Fruit fly (Drosophila melanogaster) whole organism, wandering third instar larva: ENCODE measurements around the gene CG34253.
A peak's percentile ranks its signal among the peaks of the same experiment; 100 is the strongest.

Source experiments
- Abd-B ChIP-seq: fragments of >200 bp; optimal IDR thresholded peaks from 2 replicates; lab custom pipeline; 2017; ENCODE audit warnings: missing biosample characterization, missing genetic modification characterization
- CG32264 ChIP-seq: fragments of 200-800 bp; sonication (Bioruptor generic); optimal IDR thresholded peaks from 2 replicates; lab custom pipeline; 2016; ENCODE audit warnings: missing biosample characterization, missing genetic modification characterization
- CG9705 ChIP-seq: fragments of 200-800 bp; sonication (Bioruptor generic); optimal IDR thresholded peaks from 2 replicates; lab custom pipeline; 2018; ENCODE audit warnings: missing biosample characterization, mild to moderate bottlenecking, missing genetic modification characterization
- CrebA ChIP-seq: fragments of 200-800 bp; sonication (Bioruptor generic); optimal IDR thresholded peaks from 2 replicates; lab custom pipeline; 2016; ENCODE audit warnings: missing biosample characterization, mild to moderate bottlenecking, missing genetic modification characterization, borderline replicate concordance
- Dif ChIP-seq: fragments of 200-275, 200-300 bp; sonication (Bioruptor generic); optimal IDR thresholded peaks from 2 replicates; lab custom pipeline; 2018; ENCODE audit warnings: missing biosample characterization, missing genetic modification characterization; ENCODE audit not compliant: partially characterized antibody
- GATAd ChIP-seq: sonication (Bioruptor generic); optimal IDR thresholded peaks from 2 replicates; lab custom pipeline; 2016; ENCODE audit warnings: missing biosample characterization, missing genetic modification characterization
- HLH106 ChIP-seq: fragments of 200-800 bp; optimal IDR thresholded peaks from 3 replicates; lab custom pipeline; 2019; ENCODE audit warnings: missing biosample characterization, mild to moderate bottlenecking, missing genetic modification characterization, moderate library complexity
- Hnf4 ChIP-seq: fragments of 200-800 bp; sonication (Bioruptor generic); optimal IDR thresholded peaks from 2 replicates; lab custom pipeline; 2016; ENCODE audit warnings: missing biosample characterization, mild to moderate bottlenecking, missing genetic modification characterization
- Hr78 ChIP-seq: fragments of >200 bp; optimal IDR thresholded peaks from 2 replicates; lab custom pipeline; 2017; ENCODE audit warnings: missing biosample characterization, missing genetic modification characterization
- Jra ChIP-seq: sonication (Bioruptor generic); optimal IDR thresholded peaks from 2 replicates; lab custom pipeline; 2016; ENCODE audit warnings: missing biosample characterization, missing genetic modification characterization
- Mio ChIP-seq: sonication (Bioruptor generic); optimal IDR thresholded peaks from 2 replicates; lab custom pipeline; 2016; ENCODE audit warnings: missing biosample characterization, missing genetic modification characterization
- Myc ChIP-seq: fragments of >200 bp; optimal IDR thresholded peaks from 2 replicates; lab custom pipeline; 2017
- N ChIP-seq: fragments of >200 bp; optimal IDR thresholded peaks from 2 replicates; lab custom pipeline; 2018; ENCODE audit warnings: missing biosample characterization, missing external identifiers, missing genetic modification characterization
- OdsH ChIP-seq: fragments of 200-800 bp; sonication (Bioruptor generic); optimal IDR thresholded peaks from 2 replicates; lab custom pipeline; 2016; ENCODE audit warnings: missing biosample characterization, mild to moderate bottlenecking, missing genetic modification characterization
- Rel ChIP-seq, 2 experiments: fragments of 200-800 bp; sonication (Bioruptor generic) in 1 of 2; optimal IDR thresholded peaks; 2 replicates in 1 of 2; 3 replicates in 1 of 2; lab custom pipeline; 2016 to 2019; ENCODE audit warnings: mild to moderate bottlenecking in 2 of 2, missing biosample characterization in 2 of 2, missing genetic modification characterization in 2 of 2, moderate library complexity in 1 of 2
- Sp1 ChIP-seq: fragments of 200-800 bp; sonication (Bioruptor generic); optimal IDR thresholded peaks from 3 replicates; lab custom pipeline; 2019; ENCODE audit warnings: missing biosample characterization, mild to moderate bottlenecking, missing genetic modification characterization, moderate library complexity
- Vsx2 ChIP-seq: fragments of 200-300, 225-300 bp; sonication (Bioruptor generic); optimal IDR thresholded peaks from 2 replicates; lab custom pipeline; 2018; ENCODE audit warnings: missing biosample characterization, missing genetic modification characterization; ENCODE audit not compliant: partially characterized antibody
- br ChIP-seq: fragments of 200-800 bp; sonication (Bioruptor generic); optimal IDR thresholded peaks from 2 replicates; lab custom pipeline; 2016; ENCODE audit warnings: missing biosample characterization, missing genetic modification characterization
- brk ChIP-seq: fragments of 200-800 bp; sonication (Bioruptor generic); optimal IDR thresholded peaks from 2 replicates; lab custom pipeline; 2016; ENCODE audit warnings: missing biosample characterization, mild to moderate bottlenecking, missing genetic modification characterization
- dl ChIP-seq, 2 experiments: fragments of 175-275, 200-275 bp in 1 of 2; fragments of 200-275 bp in 1 of 2; sonication (Bioruptor generic); optimal IDR thresholded peaks; lab custom pipeline; 2018; ENCODE audit warnings: mild to moderate bottlenecking in 2 of 2, missing biosample characterization in 2 of 2, missing genetic modification characterization in 2 of 2, moderate library complexity in 2 of 2; ENCODE audit not compliant: partially characterized antibody in 2 of 2, insufficient read depth in 1 of 2
- dmrt93B ChIP-seq: fragments of 200-800 bp; sonication (Bioruptor generic); optimal IDR thresholded peaks from 2 replicates; lab custom pipeline; 2018; ENCODE audit warnings: missing biosample characterization, mild to moderate bottlenecking, missing genetic modification characterization
- ey ChIP-seq: fragments of 200-800 bp; sonication (Bioruptor generic); optimal IDR thresholded peaks from 2 replicates; lab custom pipeline; 2016; ENCODE audit warnings: missing biosample characterization, missing genetic modification characterization
- foxo ChIP-seq, 2 experiments: fragments of 200-800 bp; sonication (Bioruptor generic); optimal IDR thresholded peaks; 2 replicates in 1 of 2; 3 replicates in 1 of 2; lab custom pipeline; 2016 to 2017; ENCODE audit warnings: missing biosample characterization in 2 of 2, missing genetic modification characterization in 2 of 2
- fru ChIP-seq: fragments of 200-800 bp; sonication (Bioruptor generic); optimal IDR thresholded peaks from 3 replicates; lab custom pipeline; 2016; ENCODE audit warnings: missing biosample characterization, mild to moderate bottlenecking, missing genetic modification characterization
- jim ChIP-seq: fragments of 175-275, 200-325 bp; sonication (Bioruptor generic); optimal IDR thresholded peaks from 2 replicates; lab custom pipeline; 2016; ENCODE audit warnings: missing biosample characterization, mild to moderate bottlenecking, missing genetic modification characterization
- lola ChIP-seq: fragments of >200 bp; optimal IDR thresholded peaks from 2 replicates; lab custom pipeline; 2017; ENCODE audit warnings: missing biosample characterization, missing genetic modification characterization
- pan ChIP-seq: fragments of >200 bp; optimal IDR thresholded peaks from 2 replicates; lab custom pipeline; 2017
- psq ChIP-seq: fragments of 200-800 bp; sonication (Bioruptor generic); optimal IDR thresholded peaks from 3 replicates; lab custom pipeline; 2017; ENCODE audit warnings: missing biosample characterization, mild to moderate bottlenecking, missing genetic modification characterization, moderate library complexity
- rgr ChIP-seq: fragments of 200-800 bp; sonication (Bioruptor generic); optimal IDR thresholded peaks from 3 replicates; lab custom pipeline; 2016; ENCODE audit warnings: missing biosample characterization, mild to moderate bottlenecking, missing genetic modification characterization
- usp ChIP-seq: fragments of >200 bp; optimal IDR thresholded peaks from 2 replicates; lab custom pipeline; 2017; ENCODE audit warnings: missing biosample characterization, missing genetic modification characterization
- woc ChIP-seq: sonication (Bioruptor generic); optimal IDR thresholded peaks from 2 replicates; lab custom pipeline; 2016; ENCODE audit warnings: missing biosample characterization, mild to moderate bottlenecking, missing genetic modification characterization

The CG34253 gene

DNA sequence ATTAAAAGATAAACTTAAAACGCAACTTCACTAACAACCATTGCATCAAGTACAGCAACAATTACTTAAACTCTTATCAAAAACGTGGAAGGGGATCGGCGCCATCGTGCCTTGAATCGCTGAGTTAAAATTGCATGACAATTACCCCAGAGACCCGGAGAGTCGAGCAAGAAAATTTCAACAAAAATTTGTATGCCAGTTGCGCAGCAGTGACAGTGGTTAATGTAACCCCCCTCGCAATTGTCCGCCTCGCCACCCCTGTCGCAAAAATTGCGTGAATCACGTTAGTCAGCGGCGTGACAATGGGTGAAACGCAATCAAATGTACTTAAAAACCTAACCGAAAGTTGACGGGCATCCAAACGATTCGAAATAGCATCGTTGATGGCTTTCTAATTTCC, 12.6 kb upstream of the CG34253 start (continued):
- TF ChIP-seq brk (GFP tag; lab: Kevin White, UChicago), result no peak
- TF ChIP-seq ey (GFP tag; lab: Kevin White, UChicago), result peak; percentile 46
- TF ChIP-seq foxo (GFP tag; optimal IDR thresholded peaks at IDR 0.05; lab: Kevin White, UChicago), result peak in 1 of 2 experiments; percentile 43
- TF ChIP-seq woc, result no peak
- no peak for TF ChIP-seq psq
- no peak for TF ChIP-seq Myc (lab: Kevin White, UChicago)
- TF ChIP-seq Abd-B (GFP tag; lab: Kevin White, UChicago), result no peak
- TF ChIP-seq dmrt93B (GFP tag; lab: Kevin White, UChicago), result no peak
- TF ChIP-seq Hr78 (GFP tag; lab: Kevin White, UChicago), result no peak
- TF ChIP-seq Rel (GFP tag; optimal IDR thresholded peaks at IDR 0.05; lab: Kevin White, UChicago), result no peak
- peak; percentile 6 for TF ChIP-seq Rel (tag; optimal IDR thresholded peaks at IDR 0.05; lab: Kevin White, UChicago)
- no peak for TF ChIP-seq Vsx2 (GFP tag; lab: Kevin White, UChicago)

DNA sequence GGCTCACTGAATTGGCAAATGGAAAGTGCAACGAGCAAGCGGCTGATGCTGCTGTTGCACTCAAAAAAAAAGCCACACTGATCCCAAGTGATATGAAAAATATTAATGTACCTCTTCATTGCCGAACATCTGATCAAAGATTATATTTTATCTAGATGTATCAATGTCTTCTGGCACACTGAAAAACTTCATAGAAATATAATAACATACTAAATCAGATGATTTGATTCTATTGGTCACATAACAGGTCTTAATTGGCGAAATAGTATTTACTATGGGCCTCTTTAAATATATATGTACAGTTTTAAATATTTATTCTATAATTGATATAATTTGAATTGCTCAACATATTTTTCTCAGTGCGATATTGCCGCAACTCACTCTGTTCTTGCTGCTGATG, 9.6 kb upstream of the CG34253 start:
- TF ChIP-seq OdsH (GFP tag; lab: Kevin White, UChicago) (no peak), br (GFP tag; lab: Kevin White, UChicago) (no peak), CG32264 (no peak), Abd-B (GFP tag; lab: Kevin White, UChicago) (no peak), Vsx2 (GFP tag; lab: Kevin White, UChicago) (no peak), Mio (GFP tag; lab: Kevin White, UChicago) (no peak), Rel (GFP tag; optimal IDR thresholded peaks at IDR 0.05; lab: Kevin White, UChicago) (no peak), Rel (tag; optimal IDR thresholded peaks at IDR 0.05; lab: Kevin White, UChicago) (no peak), Hnf4 (GFP tag; lab: Kevin White, UChicago) (no peak), rgr (GFP tag; lab: Kevin White, UChicago) (no peak), Sp1 (GFP tag; lab: Kevin White, UChicago) (no peak), psq (no peak), brk (GFP tag; lab: Kevin White, UChicago) (no peak), dl (GFP tag; optimal IDR thresholded peaks at IDR 0.05; lab: Kevin White, UChicago; ENCODE audit: insufficient read depth in 1 of 2, partially characterized antibody in 2 of 2) (no peak)

DNA sequence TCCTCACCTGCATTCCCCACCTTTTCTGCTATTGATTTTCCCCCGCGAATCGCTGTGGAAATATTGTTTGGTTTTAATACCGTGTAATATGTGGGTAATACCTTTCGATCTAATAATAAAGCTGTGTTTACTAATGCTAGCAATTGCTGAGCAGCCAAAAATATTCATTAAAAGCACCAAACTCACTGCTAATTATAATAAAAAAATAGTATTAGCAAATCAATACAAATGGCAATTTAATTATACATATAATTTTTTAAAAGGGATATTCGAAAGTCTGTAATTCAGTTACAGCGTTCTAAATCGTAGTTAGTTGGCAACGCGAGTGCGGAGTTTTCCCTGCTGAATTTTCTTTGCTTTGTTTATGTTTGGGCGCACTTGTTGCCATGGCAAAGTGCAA, 6.8 kb upstream of the CG34253 start:
- TF ChIP-seq woc, result no peak
- TF ChIP-seq HLH106, result no peak
- TF ChIP-seq Mio (GFP tag; lab: Kevin White, UChicago), result no peak
- no peak for TF ChIP-seq lola (GFP tag; lab: Kevin White, UChicago)
- TF ChIP-seq fru (GFP tag; lab: Kevin White, UChicago), result no peak
- TF ChIP-seq Hnf4 (GFP tag; lab: Kevin White, UChicago), result no peak
- no peak for TF ChIP-seq br (GFP tag; lab: Kevin White, UChicago)
- TF ChIP-seq CG9705 (GFP tag; lab: Kevin White, UChicago), result no peak
- no peak for TF ChIP-seq jim
- no peak for TF ChIP-seq Hr78 (GFP tag; lab: Kevin White, UChicago)
- TF ChIP-seq CrebA (GFP tag; lab: Kevin White, UChicago), result no peak
- no peak for TF ChIP-seq dmrt93B (GFP tag; lab: Kevin White, UChicago)

DNA sequence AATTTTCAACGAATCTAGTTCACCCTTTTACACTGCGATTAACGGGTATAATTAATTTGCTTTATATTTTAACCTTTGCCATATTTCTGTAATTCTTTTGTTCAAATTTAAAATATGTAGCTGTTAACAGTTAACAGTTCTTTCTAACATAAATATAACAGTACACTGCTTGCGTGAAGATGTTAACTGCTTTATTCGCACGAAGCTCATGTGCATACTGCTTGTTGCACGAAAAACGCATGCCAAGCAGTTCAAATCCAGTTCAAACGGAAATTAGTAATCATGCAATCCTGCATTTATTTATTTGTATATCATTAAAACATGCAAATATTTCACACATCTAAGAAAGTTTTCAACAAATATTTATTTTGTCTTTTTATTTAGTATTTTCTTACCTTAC, 907 bp upstream of the CG34253 start:
- no peak for TF ChIP-seq Jra (GFP tag; lab: Kevin White, UChicago)
- TF ChIP-seq OdsH (GFP tag; lab: Kevin White, UChicago), result no peak
- no peak for TF ChIP-seq Vsx2 (GFP tag; lab: Kevin White, UChicago)
- TF ChIP-seq brk (GFP tag; lab: Kevin White, UChicago), result no peak
- TF ChIP-seq N (GFP tag; lab: Kevin White, UChicago), result peak; percentile 88
- no peak for TF ChIP-seq Dif (GFP tag; lab: Kevin White, UChicago)
- no peak for TF ChIP-seq CG9705 (GFP tag; lab: Kevin White, UChicago)
- TF ChIP-seq Mio (GFP tag; lab: Kevin White, UChicago), result no peak
- TF ChIP-seq CG32264, result no peak
- no peak for TF ChIP-seq ey (GFP tag; lab: Kevin White, UChicago)
- TF ChIP-seq usp (GFP tag; lab: Kevin White, UChicago), result no peak
- TF ChIP-seq pan (lab: Kevin White, UChicago), result no peak
- TF ChIP-seq dl (GFP tag; optimal IDR thresholded peaks at IDR 0.05; lab: Kevin White, UChicago; ENCODE audit: insufficient read depth in 1 of 2, partially characterized antibody in 2 of 2), result no peak
- no peak for TF ChIP-seq Hr78 (GFP tag; lab: Kevin White, UChicago)
- TF ChIP-seq GATAd, result no peak
- TF ChIP-seq Myc (lab: Kevin White, UChicago), result peak; percentile 43
